Worm (Caenorhabditis elegans) whole organism, L1 larva: ENCODE data around the gene ZC204.17.

Experiments
- lsy-2 ChIP-seq, 2 experiments: fragments of 150-350 bp; optimal IDR thresholded peaks; 2 replicates each; lab custom pipeline; 2014; ENCODE audit warnings: missing biosample characterization in 2 of 2, missing genetic modification characterization in 2 of 2
- nhr-12 ChIP-seq: sonication (generic microtip); optimal IDR thresholded peaks from 2 replicates; lab custom pipeline; 2017; ENCODE audit warnings: missing biosample characterization, missing genetic modification characterization
- pag-3 ChIP-seq: sonication (generic microtip); optimal IDR thresholded peaks from 2 replicates; lab custom pipeline; 2017; ENCODE audit warnings: missing genetic modification characterization, mild to moderate bottlenecking, missing compliant biosample characterization, antibody characterized with exemption, borderline replicate concordance; ENCODE audit not compliant: insufficient read depth
- skn-1 ChIP-seq: fragments of 150-350 bp; optimal IDR thresholded peaks from 2 replicates; lab custom pipeline; 2014; ENCODE audit warnings: missing biosample characterization, missing genetic modification characterization
- unc-86 ChIP-seq: sonication (generic microtip); optimal IDR thresholded peaks from 2 replicates; lab custom pipeline; 2016; ENCODE audit warnings: missing genetic modification characterization, missing compliant biosample characterization
- ztf-11 ChIP-seq, 2 experiments: sonication (generic microtip); optimal IDR thresholded peaks; 2 replicates each; lab custom pipeline; 2016 to 2017; ENCODE audit warnings: missing genetic modification characterization in 2 of 2, missing biosample characterization in 1 of 2, missing compliant biosample characterization in 1 of 2

ce11 chrII:1603049-1603448 is 43.0 kb downstream of the ZC204.17 start:
- no peak for TF ChIP-seq ztf-11 (tag; optimal IDR thresholded peaks at IDR 0.05; lab: Kevin White, UChicago)
- no peak for TF ChIP-seq nhr-12 (tag; lab: Kevin White, UChicago)
- no peak for TF ChIP-seq lsy-2 (tag; optimal IDR thresholded peaks at IDR 0.05; lab: Kevin White, UChicago)
- no peak for TF ChIP-seq pag-3 (tag; lab: Kevin White, UChicago)
- no peak for TF ChIP-seq skn-1 (tag; lab: Kevin White, UChicago)
- no peak for TF ChIP-seq unc-86 (tag; lab: Kevin White, UChicago)
